Fruit fly (Drosophila melanogaster) whole organism, prepupa: ENCODE results near the gene deltaCOP.

Experiments used
- Blimp-1 ChIP-seq: fragments of 200-800 bp; sonication (Bioruptor generic); optimal IDR thresholded peaks from 3 replicates; lab custom pipeline; 2017; ENCODE audit warnings: missing biosample characterization, missing genetic modification characterization, mild to moderate bottlenecking, moderate library complexity, missing genetic modification reagents
- CG15336 ChIP-seq: fragments of 200-800 bp; sonication (Bioruptor generic); IDR thresholded peaks from 2 replicates; pipeline ENCODE4 v1.3.6; 2022; ENCODE audit warnings: missing biosample characterization, missing genetic modification characterization
- CG6854 ChIP-seq: fragments of 200-800 bp; sonication (Bioruptor generic); optimal IDR thresholded peaks from 2 replicates; lab custom pipeline; 2017; ENCODE audit warnings: missing biosample characterization, mild to moderate bottlenecking, missing genetic modification characterization
- CG8632 ChIP-seq: fragments of 200-800 bp; sonication (Bioruptor generic); optimal IDR thresholded peaks from 3 replicates; lab custom pipeline; 2016; ENCODE audit warnings: missing biosample characterization, missing genetic modification characterization
- OdsH ChIP-seq: fragments of 200-800 bp; sonication (Bioruptor generic); optimal IDR thresholded peaks from 3 replicates; lab custom pipeline; 2016; ENCODE audit warnings: missing biosample characterization, missing genetic modification characterization
- dac ChIP-seq: fragments of 200-800 bp; sonication (Bioruptor generic); optimal IDR thresholded peaks from 2 replicates; lab custom pipeline; 2017; ENCODE audit warnings: missing biosample characterization, mild to moderate bottlenecking, missing genetic modification characterization

dm6 chrX:1907727-1908264 is 46.2 kb upstream of the deltaCOP start, which contains the start of gene mip130:
- TF ChIP-seq CG8632 (GFP tag; lab: Kevin White, UChicago) (peak; percentile 54), CG15336 (GFP tag; lab: Robert Waterston, UW) (peak; percentile 69), dac (GFP tag; lab: Kevin White, UChicago) (peak; percentile 5), Blimp-1 (GFP tag; lab: Kevin White, UChicago) (no peak), OdsH (peak; percentile 47), CG6854 (GFP tag; lab: Kevin White, UChicago) (peak; percentile 27)
